Fruit fly (Drosophila melanogaster) whole organism, embryonic: ENCODE results near the gene Cyt-c1.
A peak's percentile ranks its signal among the peaks of the same experiment; 100 is the strongest.

Experiments used
- ATbp ChIP-seq: fragments of 200-800 bp; sonication (Bioruptor generic); optimal IDR thresholded peaks from 2 replicates; lab custom pipeline; 2017; ENCODE audit warnings: missing biosample characterization, mild to moderate bottlenecking, missing genetic modification characterization, missing genetic modification reagents
- CG10267 ChIP-seq: fragments of 200-800 bp; sonication (Bioruptor generic); optimal IDR thresholded peaks from 2 replicates; lab custom pipeline; 2018; ENCODE audit warnings: missing biosample characterization, mild to moderate bottlenecking, missing genetic modification characterization, moderate library complexity
- CG10654 ChIP-seq: fragments of 200-800 bp; sonication (Bioruptor generic); optimal IDR thresholded peaks from 2 replicates; lab custom pipeline; 2016; ENCODE audit warnings: missing biosample characterization, missing genetic modification characterization
- CG10979 ChIP-seq: fragments of 200-800 bp; sonication (Bioruptor generic); optimal IDR thresholded peaks from 2 replicates; lab custom pipeline; 2018; ENCODE audit warnings: missing biosample characterization, mild to moderate bottlenecking, missing genetic modification characterization, moderate library complexity
- CG12155 ChIP-seq: fragments of 200-800 bp; sonication (Bioruptor generic); optimal IDR thresholded peaks from 3 replicates; lab custom pipeline; 2016; ENCODE audit warnings: missing biosample characterization, missing genetic modification characterization
- CG12391 ChIP-seq: fragments of 200-800 bp; sonication (Bioruptor generic); optimal IDR thresholded peaks from 3 replicates; lab custom pipeline; 2018; ENCODE audit warnings: missing biosample characterization, mild to moderate bottlenecking, missing genetic modification characterization, moderate library complexity
- CG12659 ChIP-seq: fragments of 200-800 bp; sonication (Bioruptor generic); optimal IDR thresholded peaks from 3 replicates; lab custom pipeline; 2017; ENCODE audit warnings: mild to moderate bottlenecking, missing biosample characterization, missing genetic modification reagents, missing genetic modification characterization
- CG16813 ChIP-seq: fragments of 200-800 bp; sonication (Bioruptor generic); IDR thresholded peaks from 3 replicates; pipeline ENCODE4 v1.3.6; 2022; ENCODE audit warnings: missing biosample characterization, missing genetic modification characterization; ENCODE audit not compliant: partially characterized antibody
- CG18764 ChIP-seq: fragments of 200-800 bp; sonication (Bioruptor generic); optimal IDR thresholded peaks from 3 replicates; lab custom pipeline; 2016; ENCODE audit warnings: missing biosample characterization, missing genetic modification characterization
- CG2116 ChIP-seq: fragments of 200-800 bp; sonication (Bioruptor generic); optimal IDR thresholded peaks from 3 replicates; lab custom pipeline; 2018; ENCODE audit warnings: missing biosample characterization, mild to moderate bottlenecking, missing genetic modification characterization
- CG2199 ChIP-seq: fragments of 200-800 bp; sonication (Bioruptor generic); IDR thresholded peaks from 3 replicates; pipeline ENCODE4 v1.3.6; 2022; ENCODE audit warnings: missing biosample characterization, missing genetic modification characterization
- CG2875 ChIP-seq: fragments of 200-800 bp; sonication (Bioruptor generic); optimal IDR thresholded peaks from 2 replicates; lab custom pipeline; 2017; ENCODE audit warnings: missing biosample characterization, mild to moderate bottlenecking, missing genetic modification characterization, missing genetic modification reagents
- CG30020 ChIP-seq: fragments of 200-800 bp; optimal IDR thresholded peaks from 2 replicates; lab custom pipeline; 2019; ENCODE audit warnings: missing biosample characterization, mild to moderate bottlenecking, missing genetic modification characterization, moderate library complexity
- CG32772 ChIP-seq: fragments of 200-800 bp; sonication (Bioruptor generic); IDR thresholded peaks from 2 replicates; pipeline ENCODE4 v1.3.6; 2022; ENCODE audit warnings: missing biosample characterization, missing genetic modification characterization
- CG3995 ChIP-seq: fragments of 200-800 bp; sonication (Bioruptor generic); optimal IDR thresholded peaks from 3 replicates; lab custom pipeline; 2016; ENCODE audit warnings: missing biosample characterization, missing genetic modification characterization
- CG4360 ChIP-seq: fragments of 200-800 bp; sonication (Bioruptor generic); IDR thresholded peaks from 2 replicates; pipeline ENCODE4 v1.3.6; 2022; ENCODE audit warnings: missing biosample characterization, missing genetic modification characterization
- CG4617 ChIP-seq: fragments of 200-800 bp; sonication (Bioruptor generic); optimal IDR thresholded peaks from 3 replicates; lab custom pipeline; 2016; ENCODE audit warnings: missing biosample characterization, missing genetic modification characterization, borderline replicate concordance
- CG6254 ChIP-seq: fragments of 200-800 bp; sonication (Bioruptor generic); optimal IDR thresholded peaks from 3 replicates; lab custom pipeline; 2017; ENCODE audit warnings: mild to moderate bottlenecking, missing biosample characterization, missing genetic modification reagents, missing genetic modification characterization
- CG6813 ChIP-seq: fragments of 200-800 bp; sonication (Bioruptor generic); optimal IDR thresholded peaks from 2 replicates; lab custom pipeline; 2017; ENCODE audit warnings: missing biosample characterization, missing genetic modification characterization, mild to moderate bottlenecking, moderate library complexity, missing genetic modification reagents
- CG8924 ChIP-seq: fragments of 200-800 bp; optimal IDR thresholded peaks from 3 replicates; lab custom pipeline; 2019; ENCODE audit warnings: missing biosample characterization, mild to moderate bottlenecking, missing genetic modification characterization, moderate library complexity
- CG9817 ChIP-seq: fragments of 200-800 bp; sonication (Bioruptor generic); optimal IDR thresholded peaks from 2 replicates; lab custom pipeline; 2018; ENCODE audit warnings: missing biosample characterization, mild to moderate bottlenecking, missing genetic modification characterization, moderate library complexity
- CTCF ChIP-seq: fragments of 200-800 bp; sonication (Bioruptor generic); optimal IDR thresholded peaks from 2 replicates; lab custom pipeline; 2017; ENCODE audit warnings: missing biosample characterization, mild to moderate bottlenecking, missing genetic modification characterization, moderate library complexity
- CoRest ChIP-seq: fragments of 200-800 bp; sonication (Bioruptor generic); optimal IDR thresholded peaks from 3 replicates; lab custom pipeline; 2018; ENCODE audit warnings: missing biosample characterization, mild to moderate bottlenecking, missing genetic modification characterization, moderate library complexity
- Dad ChIP-seq: fragments of 200-800 bp; sonication (Bioruptor generic); optimal IDR thresholded peaks from 3 replicates; lab custom pipeline; 2016; ENCODE audit warnings: missing biosample characterization, missing genetic modification characterization
- Dfd ChIP-seq, 2 experiments: fragments of >200 bp; optimal IDR thresholded peaks; 2 replicates each; lab custom pipeline; 2017; ENCODE audit warnings: missing biosample characterization in 2 of 2, missing genetic modification characterization in 2 of 2
- Dip3 ChIP-seq: fragments of 200-800 bp; sonication (Bioruptor generic); optimal IDR thresholded peaks from 3 replicates; lab custom pipeline; 2016; ENCODE audit warnings: missing biosample characterization, missing genetic modification characterization
- ERR ChIP-seq: fragments of 200-800 bp; sonication (Bioruptor generic); optimal IDR thresholded peaks from 2 replicates; lab custom pipeline; 2016; ENCODE audit warnings: missing biosample characterization, missing genetic modification characterization
- MBD-R2 ChIP-seq: fragments of 200-800 bp; sonication (Bioruptor generic); IDR thresholded peaks from 2 replicates; pipeline ENCODE4 v1.3.6; 2022; ENCODE audit warnings: missing biosample characterization, missing genetic modification characterization
- MESR4 ChIP-seq: fragments of 200-800 bp; sonication (Bioruptor generic); optimal IDR thresholded peaks from 2 replicates; lab custom pipeline; 2018; ENCODE audit warnings: missing biosample characterization, mild to moderate bottlenecking, missing genetic modification characterization, moderate library complexity
- Max ChIP-seq: fragments of 200-800 bp; sonication (Bioruptor generic); optimal IDR thresholded peaks from 2 replicates; lab custom pipeline; 2016; ENCODE audit warnings: missing biosample characterization, mild to moderate bottlenecking, missing genetic modification characterization
- Sry-β ChIP-seq: fragments of 200-800 bp; sonication (Bioruptor generic); optimal IDR thresholded peaks from 2 replicates; lab custom pipeline; 2018; ENCODE audit warnings: missing biosample characterization, mild to moderate bottlenecking, missing genetic modification characterization, moderate library complexity
- YL-1 ChIP-seq: fragments of 200-800 bp; sonication (Bioruptor generic); optimal IDR thresholded peaks from 3 replicates; lab custom pipeline; 2017; ENCODE audit warnings: missing biosample characterization, mild to moderate bottlenecking, missing genetic modification characterization
- bigmax ChIP-seq: fragments of 200-800 bp; sonication (Bioruptor generic); optimal IDR thresholded peaks from 2 replicates; lab custom pipeline; 2018; ENCODE audit warnings: missing biosample characterization, mild to moderate bottlenecking, missing genetic modification characterization
- crc ChIP-seq: fragments of 200-800 bp; sonication (Bioruptor generic); optimal IDR thresholded peaks from 2 replicates; lab custom pipeline; 2016; ENCODE audit warnings: missing biosample characterization, missing genetic modification characterization
- dm ChIP-seq: fragments of 200-800 bp; sonication (Bioruptor generic); optimal IDR thresholded peaks from 3 replicates; lab custom pipeline; 2016; ENCODE audit warnings: missing biosample characterization, missing genetic modification characterization
- dmrt99B ChIP-seq: fragments of 200-800 bp; sonication (Bioruptor generic); optimal IDR thresholded peaks from 2 replicates; lab custom pipeline; 2018; ENCODE audit warnings: missing biosample characterization, mild to moderate bottlenecking, missing genetic modification characterization, moderate library complexity
- gfzf ChIP-seq: fragments of 200-800 bp; sonication (Bioruptor generic); optimal IDR thresholded peaks from 2 replicates; lab custom pipeline; 2016; ENCODE audit warnings: missing biosample characterization, mild to moderate bottlenecking, missing genetic modification characterization, moderate library complexity
- knrl ChIP-seq: fragments of 200-800 bp; sonication (Bioruptor generic); IDR thresholded peaks from 3 replicates; pipeline ENCODE4 v1.3.6; 2022; ENCODE audit warnings: missing biosample characterization, missing genetic modification characterization; ENCODE audit not compliant: partially characterized antibody
- nmo ChIP-seq: fragments of 200-800 bp; sonication (Bioruptor generic); optimal IDR thresholded peaks from 2 replicates; lab custom pipeline; 2018; ENCODE audit warnings: missing biosample characterization, mild to moderate bottlenecking, missing genetic modification characterization, moderate library complexity
- nom ChIP-seq: fragments of 200-800 bp; sonication (Bioruptor generic); optimal IDR thresholded peaks from 2 replicates; lab custom pipeline; 2017; ENCODE audit warnings: missing biosample characterization, missing genetic modification characterization, mild to moderate bottlenecking, moderate library complexity, missing genetic modification reagents
- phol ChIP-seq: fragments of 200-800 bp; sonication (Bioruptor generic); optimal IDR thresholded peaks from 3 replicates; lab custom pipeline; 2018; ENCODE audit warnings: missing biosample characterization, mild to moderate bottlenecking, missing genetic modification characterization, moderate library complexity
- pum ChIP-seq: fragments of 200-800 bp; sonication (Bioruptor generic); optimal IDR thresholded peaks from 2 replicates; lab custom pipeline; 2016; ENCODE audit warnings: missing biosample characterization, missing genetic modification characterization
- pzg ChIP-seq: fragments of 200-800 bp; sonication (Bioruptor generic); optimal IDR thresholded peaks from 3 replicates; lab custom pipeline; 2018; ENCODE audit warnings: missing biosample characterization, mild to moderate bottlenecking, missing genetic modification characterization, moderate library complexity
- sc ChIP-seq, 3 experiments: fragments of >200 bp in 2 of 3; fragments of 200-800 bp in 1 of 3; sonication (Bioruptor generic) in 1 of 3; optimal IDR thresholded peaks; 2 replicates in 2 of 3; 3 replicates in 1 of 3; lab custom pipeline; 2017; ENCODE audit warnings: mild to moderate bottlenecking in 1 of 3, missing biosample characterization in 1 of 3, missing genetic modification characterization in 1 of 3, missing genetic modification reagents in 1 of 3
- slbo ChIP-seq: fragments of 200-800 bp; sonication (Bioruptor generic); IDR thresholded peaks from 2 replicates; pipeline ENCODE4 v1.3.6; 2022; ENCODE audit warnings: missing biosample characterization, missing genetic modification characterization
- stwl ChIP-seq: fragments of 200-800 bp; sonication (Bioruptor generic); optimal IDR thresholded peaks from 3 replicates; lab custom pipeline; 2018; ENCODE audit warnings: missing biosample characterization, mild to moderate bottlenecking, missing genetic modification characterization, moderate library complexity
- trem ChIP-seq: fragments of 200-800 bp; optimal IDR thresholded peaks from 3 replicates; lab custom pipeline; 2019; ENCODE audit warnings: missing biosample characterization, mild to moderate bottlenecking, missing genetic modification characterization, moderate library complexity
- tx ChIP-seq: fragments of 200-800 bp; sonication (Bioruptor generic); optimal IDR thresholded peaks from 2 replicates; lab custom pipeline; 2016; ENCODE audit warnings: missing biosample characterization, missing genetic modification characterization

The Cyt-c1 gene

DNA sequence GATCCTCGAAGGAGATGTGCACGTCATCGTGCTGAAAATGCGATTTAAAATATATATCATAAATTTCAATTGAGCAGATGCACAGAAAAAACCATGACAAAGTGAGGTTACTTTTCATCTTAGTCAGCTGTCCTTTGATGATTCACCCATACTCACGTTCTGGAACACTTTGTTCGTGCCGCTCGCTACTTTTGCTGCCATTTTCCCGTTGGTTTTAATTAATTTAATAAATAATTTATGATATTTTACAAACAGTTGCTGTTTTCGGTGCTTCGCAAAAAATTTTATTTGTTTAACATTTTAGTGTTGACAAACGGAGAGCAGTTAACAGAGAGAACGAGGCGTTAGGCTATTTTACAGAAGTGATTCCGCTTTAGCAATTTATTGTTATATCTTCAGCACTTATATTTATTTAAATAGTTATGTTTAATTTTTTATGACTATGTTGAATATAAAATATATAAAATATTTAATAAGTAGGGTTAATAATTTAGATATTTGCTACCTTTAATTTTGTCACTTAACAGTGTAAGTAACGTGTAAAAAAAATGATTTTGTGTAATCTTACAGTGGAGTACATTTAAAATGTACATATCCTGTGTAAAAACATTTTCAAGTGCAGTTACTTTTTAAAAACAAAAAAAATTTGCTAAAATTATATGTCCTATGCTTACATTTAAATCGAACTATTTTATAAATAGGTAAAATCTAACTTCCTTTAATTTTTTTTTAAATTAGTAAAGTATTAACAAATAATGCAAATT lies 7.9 kb downstream of the Cyt-c1 start, which contains the start of gene Pfdn4:
TSS of gene Pfdn4 (minus strand) at position 265 of the 764 bp plus-strand sequence.
- peak; percentile 29 for TF ChIP-seq pzg (GFP tag; lab: Kevin White, UChicago)
- peak; percentile 0 for TF ChIP-seq CoRest (tag; lab: Kevin White, UChicago)
- peak; percentile 34 for TF ChIP-seq CG4617
- no peak for TF ChIP-seq sc (optimal IDR thresholded peaks at IDR 0.05; lab: Kevin White, UChicago)
- no peak for TF ChIP-seq sc (GFP tag; optimal IDR thresholded peaks at IDR 0.05; lab: Kevin White, UChicago)
- peak; percentile 87 for TF ChIP-seq CG3995 (GFP tag; lab: Kevin White, UChicago)
- TF ChIP-seq Max (GFP tag; lab: Kevin White, UChicago): no peak
- TF ChIP-seq dmrt99B (tag; lab: Kevin White, UChicago): no peak
- no peak for TF ChIP-seq CG2199 (GFP tag; lab: Robert Waterston, UW)
- TF ChIP-seq CG18764 (GFP tag; lab: Kevin White, UChicago): no peak
- no peak for TF ChIP-seq slbo (GFP tag; lab: Robert Waterston, UW)
- TF ChIP-seq phol (tag; lab: Kevin White, UChicago): peak; percentile 4
- TF ChIP-seq CG2116 (GFP tag; lab: Kevin White, UChicago): peak; percentile 38
- TF ChIP-seq YL-1: peak; percentile 47
- TF ChIP-seq CG30020 (tag; lab: Kevin White, UChicago): no peak
- TF ChIP-seq pum (GFP tag; lab: Kevin White, UChicago): no peak
- no peak for TF ChIP-seq CG6254 (GFP tag; lab: Kevin White, UChicago)
- no peak for TF ChIP-seq crc
- TF ChIP-seq nom: no peak
- peak; percentile 40 for TF ChIP-seq CG12659 (GFP tag; lab: Kevin White, UChicago)
- peak; percentile 19 for TF ChIP-seq trem (tag; lab: Kevin White, UChicago)
- TF ChIP-seq CTCF (GFP tag; lab: Kevin White, UChicago): peak; percentile 34
- TF ChIP-seq CG10979 (tag; lab: Kevin White, UChicago): no peak
- no peak for TF ChIP-seq CG4360 (GFP tag; lab: Robert Waterston, UW)
- TF ChIP-seq CG10267 (tag; lab: Kevin White, UChicago): peak; percentile 91
- no peak for TF ChIP-seq CG9817 (tag; lab: Kevin White, UChicago)
- no peak for TF ChIP-seq knrl (GFP tag; lab: Robert Waterston, UW)
- TF ChIP-seq CG32772 (GFP tag; lab: Robert Waterston, UW): no peak
- TF ChIP-seq Dfd (GFP tag; optimal IDR thresholded peaks at IDR 0.05; lab: Kevin White, UChicago): no peak
- no peak for TF ChIP-seq tx (GFP tag; lab: Kevin White, UChicago)
- TF ChIP-seq CG10654 (GFP tag; lab: Kevin White, UChicago): no peak
- TF ChIP-seq nmo: peak; percentile 21
- peak; percentile 22 for TF ChIP-seq CG8924 (tag; lab: Kevin White, UChicago)
- TF ChIP-seq gfzf: peak; percentile 50
- TF ChIP-seq Dip3: no peak
- no peak for TF ChIP-seq Dad (GFP tag; lab: Kevin White, UChicago)
- TF ChIP-seq MBD-R2: 0 out of 2 replicates have a peak, but pooled peaks have one; percentile 37
- peak; percentile 72 for TF ChIP-seq stwl (tag; lab: Kevin White, UChicago)
- TF ChIP-seq CG2875 (GFP tag; lab: Kevin White, UChicago): no peak
- no peak for TF ChIP-seq CG6813
- no peak for TF ChIP-seq CG12155 (GFP tag; lab: Kevin White, UChicago)
- no peak for TF ChIP-seq ERR
- peak; percentile 25; the same call in 1 of the 3 replicates for TF ChIP-seq CG16813 (GFP tag; lab: Robert Waterston, UW)
- TF ChIP-seq dm (GFP tag; lab: Kevin White, UChicago): no peak
- TF ChIP-seq Sry-β (GFP tag; lab: Kevin White, UChicago): peak; percentile 61
- TF ChIP-seq bigmax (GFP tag; lab: Kevin White, UChicago): peak; percentile 82
- peak; percentile 76 for TF ChIP-seq MESR4 (GFP tag; lab: Kevin White, UChicago)
- no peak for TF ChIP-seq ATbp (GFP tag; lab: Kevin White, UChicago)
- TF ChIP-seq CG12391 (tag; lab: Kevin White, UChicago): peak; percentile 2
